Worm (Caenorhabditis elegans) whole organism, young adult: ENCODE results near the gene cut-2.
A peak's percentile ranks its signal among the peaks of the same experiment; 100 is the strongest.

Experiments used
- B0019.2 ChIP-seq: fragments of 200-800 bp; sonication (Bioruptor generic); conservative IDR thresholded peaks from 2 replicates; pipeline ENCODE4 v1.3.6; 2022; ENCODE audit warnings: missing genetic modification reagents, missing genetic modification characterization, missing compliant biosample characterization
- C06A6.2 ChIP-seq: fragments of 200-800 bp; sonication (Bioruptor generic); conservative IDR thresholded peaks from 2 replicates; pipeline ENCODE4 v1.3.6; 2022; ENCODE audit warnings: missing genetic modification characterization, missing compliant biosample characterization
- T26A5.8 ChIP-seq: sonication (generic microtip); optimal IDR thresholded peaks from 2 replicates; lab custom pipeline; 2016; ENCODE audit warnings: missing genetic modification characterization, missing compliant biosample characterization
- Y53F4B.3 ChIP-seq: fragments of 200-800 bp; sonication (Bioruptor generic); IDR thresholded peaks from 2 replicates; pipeline ENCODE4 v1.3.6; 2022; ENCODE audit warnings: missing genetic modification reagents, missing genetic modification characterization, missing compliant biosample characterization
- Y79H2A.3 ChIP-seq: fragments of 200-800 bp; sonication (Bioruptor generic); conservative IDR thresholded peaks from 2 replicates; pipeline ENCODE4 v1.3.6; 2022; ENCODE audit warnings: missing genetic modification reagents, missing genetic modification characterization, missing compliant biosample characterization
- ZK185.1 ChIP-seq: sonication (generic microtip); optimal IDR thresholded peaks from 2 replicates; lab custom pipeline; 2016; ENCODE audit warnings: mild to moderate bottlenecking, missing genetic modification characterization, missing compliant biosample characterization; ENCODE audit not compliant: poor library complexity, severe bottlenecking
- aptf-2 ChIP-seq: fragments of 200-800 bp; sonication (Bioruptor generic); conservative IDR thresholded peaks from 2 replicates; pipeline ENCODE4 v1.3.6; 2022; ENCODE audit warnings: missing genetic modification reagents, missing genetic modification characterization, missing compliant biosample characterization
- attf-3 ChIP-seq: fragments of 200-800 bp; sonication (Bioruptor generic); conservative IDR thresholded peaks from 2 replicates; pipeline ENCODE4 v1.3.6; 2022; ENCODE audit warnings: missing genetic modification reagents, missing genetic modification characterization, missing compliant biosample characterization
- cebp-1 ChIP-seq, 2 experiments: fragments of 200-800 bp in 1 of 2; sonication (Bioruptor generic) in 1 of 2; sonication (generic microtip) in 1 of 2; IDR thresholded peaks in 1 of 2; optimal IDR thresholded peaks in 1 of 2; 2 replicates each; pipeline versions ENCODE4 v1.3.6 to Lab custom; 2017 to 2022; ENCODE audit warnings: missing compliant biosample characterization in 2 of 2, missing genetic modification characterization in 2 of 2, mild to moderate bottlenecking in 1 of 2, missing genetic modification reagents in 1 of 2, moderate library complexity in 1 of 2
- ceh-40 ChIP-seq: fragments of 200-800 bp; sonication (Bioruptor generic); IDR thresholded peaks from 2 replicates; pipeline ENCODE4 v1.3.6; 2022; ENCODE audit warnings: missing genetic modification characterization, missing compliant biosample characterization
- ceh-91 ChIP-seq: fragments of 200-800 bp; sonication (Bioruptor generic); IDR thresholded peaks from 2 replicates; pipeline ENCODE4 v1.3.6; 2022; ENCODE audit warnings: missing genetic modification reagents, missing genetic modification characterization, missing compliant biosample characterization
- dox-1 ChIP-seq: fragments of 200-800 bp; sonication (Bioruptor generic); IDR thresholded peaks from 2 replicates; pipeline ENCODE4 v1.3.6; 2022; ENCODE audit warnings: missing genetic modification reagents, missing genetic modification characterization, missing compliant biosample characterization
- dpl-1 ChIP-seq: fragments of 150-350 bp; optimal IDR thresholded peaks from 2 replicates; lab custom pipeline; 2014; ENCODE audit warnings: missing biosample characterization, missing genetic modification reagents, missing genetic modification characterization
- efl-1 ChIP-seq: fragments of 150-350 bp; optimal IDR thresholded peaks from 2 replicates; lab custom pipeline; 2014; ENCODE audit warnings: missing biosample characterization, missing genetic modification reagents, missing genetic modification characterization
- egrh-3 ChIP-seq: fragments of 200-800 bp; sonication (Bioruptor generic); IDR thresholded peaks from 2 replicates; pipeline ENCODE4 v1.3.6; 2022; ENCODE audit warnings: missing genetic modification reagents, missing genetic modification characterization, missing compliant biosample characterization
- ets-4 ChIP-seq: fragments of 200-800 bp; sonication (Bioruptor generic); optimal IDR thresholded peaks from 2 replicates; lab custom pipeline; 2018; ENCODE audit warnings: mild to moderate bottlenecking, missing genetic modification characterization, missing compliant biosample characterization
- hmg-1.2 ChIP-seq: fragments of 200-800 bp; sonication (Bioruptor generic); IDR thresholded peaks from 2 replicates; pipeline ENCODE4 v1.3.6; 2022; ENCODE audit warnings: missing genetic modification reagents, missing genetic modification characterization, missing compliant biosample characterization
- hmg-20 ChIP-seq: fragments of 200-800 bp; sonication (Bioruptor generic); IDR thresholded peaks from 2 replicates; pipeline ENCODE4 v1.3.6; 2022; ENCODE audit warnings: missing genetic modification reagents, missing genetic modification characterization, missing compliant biosample characterization
- lin-35 ChIP-seq, 3 experiments: fragments of 150-350 bp in 2 of 3; sonication (generic microtip) in 1 of 3; optimal IDR thresholded peaks; 2 replicates each; lab custom pipeline; 2014 to 2018; ENCODE audit warnings: missing biosample characterization in 3 of 3, missing genetic modification characterization in 3 of 3, missing genetic modification reagents in 3 of 3
- lin-54 ChIP-seq: fragments of 200-800 bp; sonication (Bioruptor generic); optimal IDR thresholded peaks from 2 replicates; lab custom pipeline; 2018; ENCODE audit warnings: mild to moderate bottlenecking, missing genetic modification characterization, missing compliant biosample characterization
- lsl-1 ChIP-seq: fragments of 200-800 bp; sonication (Bioruptor generic); optimal IDR thresholded peaks from 2 replicates; lab custom pipeline; 2018; ENCODE audit warnings: mild to moderate bottlenecking, missing genetic modification characterization, moderate library complexity, missing compliant biosample characterization
- madf-8 ChIP-seq: fragments of 200-800 bp; sonication (Bioruptor generic); conservative IDR thresholded peaks from 2 replicates; pipeline ENCODE4 v1.3.6; 2022; ENCODE audit warnings: missing genetic modification reagents, missing genetic modification characterization, missing compliant biosample characterization
- nfya-2 ChIP-seq: fragments of 200-800 bp; sonication (Bioruptor generic); IDR thresholded peaks from 2 replicates; pipeline ENCODE4 v1.3.6; 2022; ENCODE audit warnings: missing genetic modification reagents, missing genetic modification characterization, missing compliant biosample characterization
- rcor-1 ChIP-seq: fragments of 200-800 bp; sonication (Bioruptor generic); IDR thresholded peaks from 2 replicates; pipeline ENCODE4 v1.3.6; 2022; ENCODE audit warnings: missing genetic modification reagents, missing genetic modification characterization, missing compliant biosample characterization
- repo-1 ChIP-seq: sonication (generic microtip); optimal IDR thresholded peaks from 2 replicates; lab custom pipeline; 2017; ENCODE audit warnings: mild to moderate bottlenecking, missing genetic modification characterization, missing compliant biosample characterization
- snpc-4 ChIP-seq, 5 experiments: fragments of 150-350 bp in 1 of 5; sonication (generic microtip) in 4 of 5; optimal IDR thresholded peaks; 2 replicates each; lab custom pipeline; 2014 to 2018; ENCODE audit warnings: missing genetic modification characterization in 5 of 5, missing biosample characterization in 3 of 5, antibody characterized with exemption in 2 of 5, mild to moderate bottlenecking in 2 of 5, missing compliant biosample characterization in 2 of 5, missing genotype in 2 of 5, moderate library complexity in 2 of 5, missing genetic modification reagents in 1 of 5
- tbx-9 ChIP-seq: sonication (generic microtip); optimal IDR thresholded peaks from 2 replicates; lab custom pipeline; 2016; ENCODE audit warnings: borderline replicate concordance, missing genetic modification characterization, inconsistent platforms, missing compliant biosample characterization
- unc-130 ChIP-seq: sonication (generic microtip); optimal IDR thresholded peaks from 2 replicates; lab custom pipeline; 2016; ENCODE audit warnings: missing genetic modification reagents, missing genetic modification characterization, missing compliant biosample characterization
- xnd-1 ChIP-seq: sonication (generic microtip); optimal IDR thresholded peaks from 2 replicates; lab custom pipeline; 2016; ENCODE audit warnings: missing genotype, missing genetic modification reagents, missing genetic modification characterization, missing compliant biosample characterization
- zfh-2 ChIP-seq: fragments of 200-800 bp; sonication (Bioruptor generic); conservative IDR thresholded peaks from 2 replicates; pipeline ENCODE4 v1.3.6; 2022; ENCODE audit warnings: missing genetic modification reagents, missing genetic modification characterization, missing compliant biosample characterization
- ztf-28 ChIP-seq: fragments of 200-800 bp; sonication (Bioruptor generic); IDR thresholded peaks from 2 replicates; pipeline ENCODE4 v1.3.6; 2022; ENCODE audit warnings: missing genetic modification reagents, missing genetic modification characterization, missing compliant biosample characterization

The cut-2 gene

DNA sequence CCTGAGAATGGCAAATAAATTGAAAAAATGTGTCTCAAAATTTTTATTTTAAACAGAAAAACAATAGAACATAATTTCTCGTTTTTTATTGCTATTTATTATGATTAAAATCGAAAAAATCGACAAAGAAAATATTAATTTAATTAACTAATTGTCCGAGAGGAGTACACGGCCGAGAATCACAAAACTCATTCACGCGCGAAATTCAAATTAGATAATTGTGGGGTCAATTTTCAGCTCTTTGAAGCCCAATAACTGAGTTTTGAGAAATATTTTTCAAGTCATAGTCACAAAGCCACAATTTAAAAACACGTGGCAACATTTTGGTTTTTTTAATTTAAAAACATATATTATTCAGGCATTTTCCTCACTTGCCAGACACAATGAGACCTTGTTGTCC is 5.7 kb upstream of the cut-2 start:
- TF ChIP-seq xnd-1 (peak; percentile 35), aptf-2 (GFP tag; lab: Robert Waterston, UW) (0 out of 2 replicates have a peak, but pooled peaks have one; percentile 23), madf-8 (GFP tag; lab: Robert Waterston, UW) (peak; percentile 41; the same call in 1 of the 2 replicates), dpl-1 (GFP tag; lab: Kevin White, UChicago) (peak; percentile 26), ceh-91 (peak; percentile 37; the same call in 1 of the 2 replicates), T26A5.8 (tag; lab: Kevin White, UChicago) (no peak), nfya-2 (no peak), Y79H2A.3 (GFP tag; lab: Robert Waterston, UW) (no peak), ZK185.1 (tag; lab: Kevin White, UChicago) (peak; percentile 9), rcor-1 (GFP tag; lab: Robert Waterston, UW) (no peak), unc-130 (GFP tag; lab: Kevin White, UChicago) (peak; percentile 5), dox-1 (GFP tag; lab: Robert Waterston, UW) (no peak), lin-35 (GFP tag; optimal IDR thresholded peaks at IDR 0.05; lab: Kevin White, UChicago) (peak in 2 of 3 experiments; percentile 5 to 67), ztf-28 (GFP tag; lab: Robert Waterston, UW) (0 out of 2 replicates have a peak, but pooled peaks have one; percentile 11), efl-1 (GFP tag; lab: Kevin White, UChicago) (peak; percentile 48), hmg-1.2 (no peak), attf-3 (0 out of 2 replicates have a peak, but pooled peaks have one; percentile 13), C06A6.2 (no peak), lin-54 (peak; percentile 83), Y53F4B.3 (GFP tag; lab: Robert Waterston, UW) (no peak), hmg-20 (GFP tag; lab: Robert Waterston, UW) (no peak), lsl-1 (GFP tag; lab: Kevin White, UChicago) (peak; percentile 20)

DNA sequence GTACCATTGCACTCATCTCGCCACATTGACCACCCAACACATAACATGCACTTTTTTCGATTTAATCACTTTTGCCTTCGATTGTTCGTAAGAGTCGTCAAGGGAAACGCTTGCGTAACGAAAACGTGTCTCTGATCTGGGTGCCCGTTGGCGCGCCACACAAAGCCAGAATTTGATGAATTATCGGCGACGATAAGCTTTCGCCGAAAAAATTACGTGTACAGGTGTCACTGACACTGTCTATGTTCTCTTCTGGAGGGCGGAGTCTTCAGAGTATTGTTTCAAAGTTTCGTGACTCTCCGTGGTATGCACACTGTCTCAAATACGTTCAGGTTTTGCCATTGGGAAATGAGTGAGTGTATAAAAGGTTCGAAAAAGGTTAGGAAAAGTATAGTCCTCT is 4.1 kb upstream of the cut-2 start, which contains the start of gene F53F1.4:
Gene F53F1.4, plus strand, starts transcription at position 390 of the 400 bp plus-strand sequence.
- TF ChIP-seq tbx-9 = no peak
- no peak for TF ChIP-seq cebp-1 (GFP tag; IDR thresholded peaks at IDR 0.05; lab: Robert Waterston, UW)
- no peak for TF ChIP-seq cebp-1 (tag; optimal IDR thresholded peaks at IDR 0.05; lab: Kevin White, UChicago)
- TF ChIP-seq ceh-40 (GFP tag; lab: Robert Waterston, UW) = no peak
- TF ChIP-seq ztf-28 (GFP tag; lab: Robert Waterston, UW) = 0 out of 2 replicates have a peak, but pooled peaks have one; percentile 37

DNA sequence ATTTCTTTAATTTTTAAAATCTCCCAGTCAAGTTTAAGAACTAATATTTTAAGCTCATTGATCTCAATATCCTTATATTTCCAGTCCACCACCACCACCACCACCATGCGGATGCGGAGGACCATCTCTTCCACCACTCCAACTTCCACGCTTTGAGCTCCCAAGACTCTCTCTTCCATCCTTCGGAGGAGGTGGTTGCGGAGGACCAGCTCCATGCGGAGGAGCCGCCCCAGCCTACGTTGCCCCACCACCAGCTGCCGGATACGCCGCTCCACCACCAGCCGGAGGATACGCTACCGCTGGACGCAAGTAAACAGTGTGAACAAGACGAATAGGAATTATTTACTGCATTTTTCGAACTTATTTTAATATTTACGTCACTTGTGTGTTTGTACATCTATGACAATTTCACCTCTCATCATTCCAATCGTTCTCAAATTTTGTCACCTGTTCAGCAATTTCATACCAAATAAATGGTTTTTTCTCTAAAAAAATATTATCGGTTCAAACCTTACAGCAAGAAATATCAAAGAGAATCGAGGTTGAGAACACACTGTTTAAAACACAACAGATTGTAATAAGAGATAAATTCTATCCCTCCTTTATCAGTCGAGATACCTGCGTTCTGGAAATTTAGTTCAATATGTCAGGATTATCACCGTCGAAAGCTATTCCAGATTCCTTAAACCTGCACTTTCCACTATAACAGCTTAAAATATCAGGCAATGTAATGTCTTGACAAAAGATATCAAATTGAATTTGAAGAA is 3.3 kb upstream of the cut-2 start:
- TF ChIP-seq snpc-4 (GFP tag; optimal IDR thresholded peaks at IDR 0.05; lab: Kevin White, UChicago) (no peak), snpc-4 (tag; optimal IDR thresholded peaks at IDR 0.05; lab: Kevin White, UChicago) (no peak), zfh-2 (GFP tag; lab: Robert Waterston, UW) (peak; percentile 91), repo-1 (tag; lab: Kevin White, UChicago) (no peak), egrh-3 (GFP tag; lab: Robert Waterston, UW) (peak; percentile 87)

DNA sequence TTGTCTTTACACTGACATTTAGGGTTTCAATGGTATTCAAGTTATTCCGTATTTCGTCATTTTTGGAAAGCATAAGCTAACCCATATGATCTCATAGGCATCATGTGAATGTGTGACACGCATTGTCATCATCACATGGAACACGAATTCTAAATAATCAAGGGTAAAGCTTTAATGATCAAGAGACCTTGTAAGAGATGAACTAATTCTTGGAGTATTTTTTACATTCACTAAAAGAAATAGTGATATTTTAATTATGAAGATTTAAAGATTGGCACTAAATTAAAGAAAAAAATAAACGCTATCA is 2.8 kb upstream of the cut-2 start:
- no peak for TF ChIP-seq ets-4 (GFP tag; lab: Kevin White, UChicago)
- TF ChIP-seq B0019.2 (GFP tag; lab: Robert Waterston, UW) = no peak
